Fruit fly (Drosophila melanogaster): Measurements from ENCODE around the gene CG13144.

- TF ChIP-seq pan (optimal IDR thresholded peaks at IDR 0.05), result no peak
- TF ChIP-seq usp (GFP tag; optimal IDR thresholded peaks at IDR 0.05), result no peak
Measured at dm6 chr2L:10452296-10452695, 39.0 kb downstream of the CG13144 start, which contains the start of gene ppk10.
